Worm (Caenorhabditis elegans) whole organism, midembryonic: ENCODE results near the gene Y58A7A.4.

Experiments
- flt-1 ChIP-seq: fragments of 200-800 bp; sonication (Bioruptor generic); IDR thresholded peaks from 2 replicates; pipeline ENCODE4 v1.3.6; 2022; ENCODE audit warnings: missing genetic modification characterization, missing compliant biosample characterization
- klf-2 ChIP-seq: fragments of 200-800 bp; sonication (Bioruptor generic); conservative IDR thresholded peaks from 2 replicates; pipeline ENCODE4 v1.3.6; 2022; ENCODE audit warnings: missing genetic modification reagents, missing genetic modification characterization, missing compliant biosample characterization
- ref-1 ChIP-seq: fragments of 200-800 bp; sonication (Bioruptor generic); conservative IDR thresholded peaks from 2 replicates; pipeline ENCODE4 v1.3.6; 2022; ENCODE audit warnings: missing genetic modification reagents, missing genetic modification characterization, missing compliant biosample characterization
- tab-1 ChIP-seq: fragments of 200-800 bp; sonication (Bioruptor generic); IDR thresholded peaks from 2 replicates; pipeline ENCODE4 v1.3.6; 2022; ENCODE audit warnings: missing genetic modification characterization, missing compliant biosample characterization

DNA sequence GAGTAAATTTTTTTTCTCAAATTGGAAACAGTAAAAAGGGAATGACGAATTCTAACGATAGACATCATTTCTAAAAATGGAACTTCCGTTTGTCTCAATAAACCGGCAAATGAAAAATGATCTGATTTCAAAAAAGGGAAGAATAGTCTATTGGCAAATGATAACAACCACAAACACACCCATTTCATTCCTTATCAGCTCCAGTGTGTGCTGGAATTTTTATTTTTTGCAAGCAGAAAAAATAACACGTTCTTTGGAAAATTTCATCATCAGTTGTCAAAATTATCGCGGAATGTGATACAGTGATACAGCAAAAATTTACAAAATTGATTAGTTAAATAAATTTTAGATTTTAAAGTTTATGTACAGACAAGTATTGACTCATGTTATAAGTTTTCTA, 17.4 kb downstream of the Y58A7A.4 start:
- no peak for TF ChIP-seq tab-1 (GFP tag; lab: Robert Waterston, UW)
- TF ChIP-seq flt-1 (GFP tag; lab: Robert Waterston, UW), result no peak
- TF ChIP-seq klf-2, result no peak
- TF ChIP-seq ref-1, result no peak
